Worm (Caenorhabditis elegans) whole organism, early embryonic: ENCODE results near the gene T04H1.5.

Source experiments
- B0310.2 ChIP-seq: sonication (generic microtip); optimal IDR thresholded peaks from 2 replicates; lab custom pipeline; 2016; ENCODE audit warnings: mild to moderate bottlenecking, missing genetic modification characterization, missing compliant biosample characterization
- F13C5.2 ChIP-seq: sonication (generic microtip); optimal IDR thresholded peaks from 2 replicates; lab custom pipeline; 2017; ENCODE audit warnings: mild to moderate bottlenecking, missing genetic modification characterization, inconsistent platforms, missing compliant biosample characterization
- aly-1 ChIP-seq: sonication (generic microtip); optimal IDR thresholded peaks from 2 replicates; lab custom pipeline; 2016; ENCODE audit warnings: missing genetic modification characterization, missing compliant biosample characterization
- ama-1 ChIP-seq: fragments of 150-350 bp; optimal IDR thresholded peaks from 2 replicates; lab custom pipeline; 2014
- ceh-13 ChIP-seq: fragments of 200-800 bp; sonication (Bioruptor generic); optimal IDR thresholded peaks from 2 replicates; lab custom pipeline; 2018; ENCODE audit warnings: mild to moderate bottlenecking, missing genetic modification characterization, missing compliant biosample characterization
- ceh-36 ChIP-seq: sonication (generic microtip); optimal IDR thresholded peaks from 2 replicates; lab custom pipeline; 2016; ENCODE audit warnings: missing genetic modification characterization, inconsistent platforms, missing compliant biosample characterization
- ets-7 ChIP-seq: sonication (generic microtip); optimal IDR thresholded peaks from 2 replicates; lab custom pipeline; 2016; ENCODE audit warnings: missing genotype, missing genetic modification characterization, missing compliant biosample characterization
- flt-1 ChIP-seq: fragments of 200-800 bp; sonication (Bioruptor generic); IDR thresholded peaks from 2 replicates; pipeline ENCODE4 v1.3.6; 2022; ENCODE audit warnings: missing genetic modification characterization, missing compliant biosample characterization
- hmbx-1 ChIP-seq: sonication (generic microtip); optimal IDR thresholded peaks from 2 replicates; lab custom pipeline; 2016; ENCODE audit warnings: mild to moderate bottlenecking, missing genetic modification characterization, missing compliant biosample characterization
- hmg-4 ChIP-seq: fragments of 200-800 bp; sonication (Bioruptor generic); optimal IDR thresholded peaks from 2 replicates; lab custom pipeline; 2018; ENCODE audit warnings: mild to moderate bottlenecking, missing genetic modification characterization, missing compliant biosample characterization
- hnd-1 ChIP-seq: sonication (generic microtip); optimal IDR thresholded peaks from 2 replicates; lab custom pipeline; 2016; ENCODE audit warnings: missing genetic modification characterization, missing compliant biosample characterization
- pes-1 ChIP-seq: fragments of 200-800 bp; sonication (Bioruptor generic); IDR thresholded peaks from 2 replicates; pipeline ENCODE4 v1.3.6; 2022; ENCODE audit warnings: missing genetic modification reagents, missing genetic modification characterization, missing compliant biosample characterization
- scrt-1 ChIP-seq: fragments of 200-800 bp; sonication (Bioruptor generic); IDR thresholded peaks from 2 replicates; pipeline ENCODE4 v1.3.6; 2022; ENCODE audit warnings: missing genetic modification characterization, missing compliant biosample characterization
- sea-1 ChIP-seq: fragments of 200-800 bp; sonication (Bioruptor generic); conservative IDR thresholded peaks from 2 replicates; pipeline ENCODE4 v1.3.6; 2022; ENCODE audit warnings: missing genetic modification characterization, missing compliant biosample characterization
- tbx-11 ChIP-seq: fragments of 200-800 bp; sonication (Bioruptor generic); IDR thresholded peaks from 2 replicates; pipeline ENCODE4 v1.3.6; 2022; ENCODE audit warnings: missing genetic modification characterization, missing compliant biosample characterization
- tbx-37 ChIP-seq: fragments of 200-800 bp; sonication (Bioruptor generic); conservative IDR thresholded peaks from 2 replicates; pipeline ENCODE4 v1.3.6; 2022; ENCODE audit warnings: missing genetic modification reagents, missing genetic modification characterization, missing compliant biosample characterization
- tra-4 ChIP-seq: sonication (generic microtip); optimal IDR thresholded peaks from 2 replicates; lab custom pipeline; 2017; ENCODE audit warnings: missing genetic modification characterization, missing compliant biosample characterization

T04H1.5 gene

DNA sequence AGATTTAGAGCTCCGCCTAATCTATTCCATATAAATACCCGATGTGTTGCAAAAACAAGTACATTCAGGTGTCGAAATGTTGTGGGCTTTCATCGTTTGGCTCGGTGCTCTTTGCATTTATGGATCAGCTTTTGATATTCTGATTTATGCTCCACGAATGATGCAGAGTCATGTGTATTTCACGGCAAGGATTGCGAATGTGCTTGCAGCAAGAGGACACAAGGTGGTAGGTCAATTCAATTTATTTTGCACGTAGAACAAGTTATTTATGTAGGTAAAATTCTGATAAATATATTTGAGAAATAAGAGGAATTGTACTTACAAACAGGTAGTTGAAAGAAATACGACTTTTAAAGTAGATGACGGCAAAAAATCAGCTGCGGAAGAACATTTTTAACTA lies 7.8 kb downstream of the T04H1.5 start, which contains the start of gene ugt-56:
ugt-56 (plus strand) TSS at position 61 of the 400 bp plus-strand sequence.
- TF ChIP-seq F13C5.2 (tag; lab: Kevin White, UChicago) (no peak), B0310.2 (no peak), sea-1 (GFP tag; lab: Robert Waterston, UW) (no peak), scrt-1 (no peak), hmbx-1 (tag; lab: Kevin White, UChicago) (no peak), tbx-11 (GFP tag; lab: Robert Waterston, UW) (no peak), hnd-1 (tag; lab: Kevin White, UChicago) (no peak), ceh-36 (no peak), ceh-13 (GFP tag; lab: Kevin White, UChicago) (no peak), flt-1 (GFP tag; lab: Robert Waterston, UW) (no peak)

DNA sequence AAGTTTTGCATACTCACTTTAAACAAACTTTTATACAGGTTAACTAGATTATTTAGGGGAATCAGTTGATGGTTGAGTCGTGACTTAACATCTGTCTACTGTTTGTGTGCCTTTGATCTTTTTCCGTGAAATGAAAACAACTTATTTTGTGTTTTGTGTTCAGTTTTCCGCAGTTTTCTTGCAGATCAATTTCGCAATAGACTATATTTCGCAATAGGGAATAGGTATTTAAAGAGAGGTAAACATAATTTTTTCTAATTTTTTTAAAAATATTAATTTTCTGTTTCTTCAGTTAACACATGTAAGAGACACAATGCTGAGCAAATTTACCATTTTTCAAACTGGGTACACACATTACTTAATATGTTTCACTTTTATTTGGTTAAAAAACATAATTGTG lies 10.2 kb downstream of the T04H1.5 start, which contains the start of gene tbb-6:
tbb-6 (plus strand) TSS at position 155 of the 400 bp plus-strand sequence.
- TF ChIP-seq scrt-1 = no peak
- no peak for TF ChIP-seq hmg-4 (GFP tag; lab: Kevin White, UChicago)
- no peak for TF ChIP-seq pes-1 (GFP tag; lab: Robert Waterston, UW)
- TF ChIP-seq ama-1 (lab: Kevin White, UChicago) = no peak
- TF ChIP-seq ceh-36 = no peak
- TF ChIP-seq hmbx-1 (tag; lab: Kevin White, UChicago) = no peak
- no peak for TF ChIP-seq aly-1 (tag; lab: Kevin White, UChicago)
- TF ChIP-seq tbx-11 (GFP tag; lab: Robert Waterston, UW) = no peak
- TF ChIP-seq flt-1 (GFP tag; lab: Robert Waterston, UW) = no peak
- no peak for TF ChIP-seq tbx-37 (GFP tag; lab: Robert Waterston, UW)
- TF ChIP-seq F13C5.2 (tag; lab: Kevin White, UChicago) = no peak
- TF ChIP-seq tra-4 (tag; lab: Kevin White, UChicago) = no peak
- no peak for TF ChIP-seq sea-1 (GFP tag; lab: Robert Waterston, UW)
- no peak for TF ChIP-seq B0310.2
- no peak for TF ChIP-seq ets-7

DNA sequence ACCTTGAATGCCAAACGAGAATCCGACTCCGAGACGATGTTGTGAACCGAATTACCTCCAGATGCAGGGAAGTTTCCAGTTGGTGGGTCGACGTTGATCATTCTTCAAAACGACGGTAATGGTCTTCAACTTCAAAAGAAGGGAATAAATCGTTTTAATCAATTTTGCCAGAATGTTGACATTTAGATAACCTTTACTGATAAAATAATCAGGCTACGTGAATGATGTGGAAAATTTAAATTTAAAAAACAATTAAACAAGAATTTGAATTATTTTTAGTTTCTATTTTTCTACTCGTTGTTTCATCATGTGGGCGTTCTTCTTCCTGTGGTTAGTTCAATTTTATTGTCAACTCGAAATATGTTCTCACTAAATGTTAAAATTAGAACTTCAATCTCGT lies 12.6 kb downstream of the T04H1.5 start, which contains the start of gene ssp-35:
ssp-35 (minus strand) TSS at position 101 of the 400 bp plus-strand sequence.
- TF ChIP-seq ets-7 = no peak
- TF ChIP-seq flt-1 (GFP tag; lab: Robert Waterston, UW) = no peak
- TF ChIP-seq pes-1 (GFP tag; lab: Robert Waterston, UW) = no peak
- TF ChIP-seq sea-1 (GFP tag; lab: Robert Waterston, UW) = no peak
- TF ChIP-seq tbx-11 (GFP tag; lab: Robert Waterston, UW) = no peak
- TF ChIP-seq tra-4 (tag; lab: Kevin White, UChicago) = no peak
- no peak for TF ChIP-seq hmg-4 (GFP tag; lab: Kevin White, UChicago)
- no peak for TF ChIP-seq scrt-1
- TF ChIP-seq ceh-13 (GFP tag; lab: Kevin White, UChicago) = no peak
- no peak for TF ChIP-seq F13C5.2 (tag; lab: Kevin White, UChicago)
- no peak for TF ChIP-seq hnd-1 (tag; lab: Kevin White, UChicago)
- no peak for TF ChIP-seq ama-1 (lab: Kevin White, UChicago)
- no peak for TF ChIP-seq hmbx-1 (tag; lab: Kevin White, UChicago)
- no peak for TF ChIP-seq ceh-36

DNA sequence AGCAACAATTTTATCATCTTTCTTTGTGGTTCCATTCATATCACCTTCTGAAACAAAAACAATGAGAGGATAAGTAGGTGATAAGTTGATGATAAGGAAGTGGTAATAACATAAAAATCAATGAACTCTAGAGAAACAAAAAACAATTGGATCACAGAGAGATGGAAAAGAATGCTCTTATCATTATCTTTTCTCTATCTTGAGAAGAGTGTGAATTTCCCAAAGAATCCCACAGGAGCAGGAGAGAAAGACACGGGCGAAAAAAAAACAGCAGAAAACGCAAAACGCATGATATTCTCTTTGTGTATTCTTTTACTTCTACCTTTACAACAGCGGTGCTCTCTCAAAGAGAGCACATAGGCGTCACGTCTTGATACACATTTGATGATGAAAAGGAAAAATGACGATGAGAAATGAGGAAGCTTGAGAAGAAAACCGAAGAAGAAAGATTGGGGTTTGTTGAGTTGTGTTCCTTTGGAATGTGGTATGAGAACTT lies 18.2 kb downstream of the T04H1.5 start, which contains the start of gene twk-24:
twk-24 (minus strand) TSS at position 51 of the 496 bp plus-strand sequence.
- TF ChIP-seq ceh-36 = no peak
- no peak for TF ChIP-seq ama-1 (lab: Kevin White, UChicago)
- TF ChIP-seq tbx-11 (GFP tag; lab: Robert Waterston, UW) = no peak
- TF ChIP-seq aly-1 (tag; lab: Kevin White, UChicago) = no peak
- TF ChIP-seq hmbx-1 (tag; lab: Kevin White, UChicago) = no peak
- no peak for TF ChIP-seq tra-4 (tag; lab: Kevin White, UChicago)
- TF ChIP-seq hnd-1 (tag; lab: Kevin White, UChicago) = no peak
- TF ChIP-seq ceh-13 (GFP tag; lab: Kevin White, UChicago) = no peak
- no peak for TF ChIP-seq sea-1 (GFP tag; lab: Robert Waterston, UW)
- no peak for TF ChIP-seq ets-7
- TF ChIP-seq flt-1 (GFP tag; lab: Robert Waterston, UW) = no peak
- TF ChIP-seq pes-1 (GFP tag; lab: Robert Waterston, UW) = no peak
- no peak for TF ChIP-seq scrt-1
- no peak for TF ChIP-seq F13C5.2 (tag; lab: Kevin White, UChicago)
- no peak for TF ChIP-seq hmg-4 (GFP tag; lab: Kevin White, UChicago)
- no peak for TF ChIP-seq tbx-37 (GFP tag; lab: Robert Waterston, UW)
- TF ChIP-seq B0310.2 = no peak

ce11 chrV:12271495-12271894 lies 20.4 kb downstream of the T04H1.5 start, which contains the start of the genes tsfm-1 and capg-2:
tsfm-1 (minus strand) TSS chrV:12271551.
capg-2 (plus strand) TSS chrV:12271873.
- TF ChIP-seq aly-1 (tag; lab: Kevin White, UChicago) = no peak
- TF ChIP-seq ama-1 (lab: Kevin White, UChicago) = no peak
- no peak for TF ChIP-seq B0310.2
- no peak for TF ChIP-seq hmg-4 (GFP tag; lab: Kevin White, UChicago)
- TF ChIP-seq ceh-36 = no peak
- no peak for TF ChIP-seq sea-1 (GFP tag; lab: Robert Waterston, UW)
- no peak for TF ChIP-seq scrt-1
- no peak for TF ChIP-seq ets-7
- no peak for TF ChIP-seq ceh-13 (GFP tag; lab: Kevin White, UChicago)
- no peak for TF ChIP-seq tbx-37 (GFP tag; lab: Robert Waterston, UW)
- no peak for TF ChIP-seq F13C5.2 (tag; lab: Kevin White, UChicago)
- TF ChIP-seq flt-1 (GFP tag; lab: Robert Waterston, UW) = no peak

DNA sequence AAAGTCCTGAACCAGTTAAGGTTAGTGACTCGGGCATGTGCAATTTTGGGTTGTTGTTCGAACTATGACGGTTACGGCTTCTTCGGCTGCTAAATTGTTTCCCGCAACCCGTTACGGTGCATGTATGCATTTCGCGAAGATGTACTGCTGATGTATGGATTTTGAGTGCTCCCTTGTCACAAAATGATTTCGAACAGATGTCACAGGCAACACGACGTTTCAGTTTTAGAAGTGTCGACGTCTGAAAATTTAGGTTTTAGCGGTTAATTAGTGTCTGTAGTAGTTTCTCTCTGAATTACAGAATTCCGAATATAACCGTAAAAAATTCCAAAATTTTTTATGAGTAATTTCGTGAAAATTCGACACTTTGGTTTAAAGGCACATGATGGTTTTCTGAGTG lies 24.6 kb downstream of the T04H1.5 start:
- TF ChIP-seq ceh-36 = no peak
- no peak for TF ChIP-seq scrt-1
- TF ChIP-seq tbx-37 (GFP tag; lab: Robert Waterston, UW) = no peak
- no peak for TF ChIP-seq ets-7
- TF ChIP-seq ama-1 (lab: Kevin White, UChicago) = no peak
- TF ChIP-seq hmg-4 (GFP tag; lab: Kevin White, UChicago) = no peak
- no peak for TF ChIP-seq hnd-1 (tag; lab: Kevin White, UChicago)
- TF ChIP-seq F13C5.2 (tag; lab: Kevin White, UChicago) = no peak
- no peak for TF ChIP-seq B0310.2
- no peak for TF ChIP-seq hmbx-1 (tag; lab: Kevin White, UChicago)

- TF ChIP-seq tbx-37 (GFP tag; lab: Robert Waterston, UW) (no peak), aly-1 (tag; lab: Kevin White, UChicago) (no peak), sea-1 (GFP tag; lab: Robert Waterston, UW) (no peak), ama-1 (lab: Kevin White, UChicago) (no peak)
Measured at ce11 chrV:12276946-12277345, 25.8 kb downstream of the T04H1.5 start, which contains the start of gene bnc-1. bnc-1 (minus strand) TSS chrV:12277046.
